Worm (Caenorhabditis elegans) whole organism, early embryonic: ENCODE results near the gene srlf-7.

Experiments
- B0310.2 ChIP-seq: sonication (generic microtip); optimal IDR thresholded peaks from 2 replicates; lab custom pipeline; 2016; ENCODE audit warnings: mild to moderate bottlenecking, missing genetic modification characterization, missing compliant biosample characterization
- F13C5.2 ChIP-seq: sonication (generic microtip); optimal IDR thresholded peaks from 2 replicates; lab custom pipeline; 2017; ENCODE audit warnings: mild to moderate bottlenecking, missing genetic modification characterization, inconsistent platforms, missing compliant biosample characterization
- aly-1 ChIP-seq: sonication (generic microtip); optimal IDR thresholded peaks from 2 replicates; lab custom pipeline; 2016; ENCODE audit warnings: missing genetic modification characterization, missing compliant biosample characterization
- ama-1 ChIP-seq: fragments of 150-350 bp; optimal IDR thresholded peaks from 2 replicates; lab custom pipeline; 2014
- ceh-13 ChIP-seq: fragments of 200-800 bp; sonication (Bioruptor generic); optimal IDR thresholded peaks from 2 replicates; lab custom pipeline; 2018; ENCODE audit warnings: mild to moderate bottlenecking, missing genetic modification characterization, missing compliant biosample characterization
- ceh-36 ChIP-seq: sonication (generic microtip); optimal IDR thresholded peaks from 2 replicates; lab custom pipeline; 2016; ENCODE audit warnings: missing genetic modification characterization, inconsistent platforms, missing compliant biosample characterization
- ets-7 ChIP-seq: sonication (generic microtip); optimal IDR thresholded peaks from 2 replicates; lab custom pipeline; 2016; ENCODE audit warnings: missing genotype, missing genetic modification characterization, missing compliant biosample characterization
- flt-1 ChIP-seq: fragments of 200-800 bp; sonication (Bioruptor generic); IDR thresholded peaks from 2 replicates; pipeline ENCODE4 v1.3.6; 2022; ENCODE audit warnings: missing genetic modification characterization, missing compliant biosample characterization
- hmbx-1 ChIP-seq: sonication (generic microtip); optimal IDR thresholded peaks from 2 replicates; lab custom pipeline; 2016; ENCODE audit warnings: mild to moderate bottlenecking, missing genetic modification characterization, missing compliant biosample characterization
- hmg-4 ChIP-seq: fragments of 200-800 bp; sonication (Bioruptor generic); optimal IDR thresholded peaks from 2 replicates; lab custom pipeline; 2018; ENCODE audit warnings: mild to moderate bottlenecking, missing genetic modification characterization, missing compliant biosample characterization
- hnd-1 ChIP-seq: sonication (generic microtip); optimal IDR thresholded peaks from 2 replicates; lab custom pipeline; 2016; ENCODE audit warnings: missing genetic modification characterization, missing compliant biosample characterization
- pes-1 ChIP-seq: fragments of 200-800 bp; sonication (Bioruptor generic); IDR thresholded peaks from 2 replicates; pipeline ENCODE4 v1.3.6; 2022; ENCODE audit warnings: missing genetic modification reagents, missing genetic modification characterization, missing compliant biosample characterization
- scrt-1 ChIP-seq: fragments of 200-800 bp; sonication (Bioruptor generic); IDR thresholded peaks from 2 replicates; pipeline ENCODE4 v1.3.6; 2022; ENCODE audit warnings: missing genetic modification characterization, missing compliant biosample characterization
- sea-1 ChIP-seq: fragments of 200-800 bp; sonication (Bioruptor generic); conservative IDR thresholded peaks from 2 replicates; pipeline ENCODE4 v1.3.6; 2022; ENCODE audit warnings: missing genetic modification characterization, missing compliant biosample characterization
- tbx-11 ChIP-seq: fragments of 200-800 bp; sonication (Bioruptor generic); IDR thresholded peaks from 2 replicates; pipeline ENCODE4 v1.3.6; 2022; ENCODE audit warnings: missing genetic modification characterization, missing compliant biosample characterization
- tbx-37 ChIP-seq: fragments of 200-800 bp; sonication (Bioruptor generic); conservative IDR thresholded peaks from 2 replicates; pipeline ENCODE4 v1.3.6; 2022; ENCODE audit warnings: missing genetic modification reagents, missing genetic modification characterization, missing compliant biosample characterization
- tra-4 ChIP-seq: sonication (generic microtip); optimal IDR thresholded peaks from 2 replicates; lab custom pipeline; 2017; ENCODE audit warnings: missing genetic modification characterization, missing compliant biosample characterization

The srlf-7 gene

DNA sequence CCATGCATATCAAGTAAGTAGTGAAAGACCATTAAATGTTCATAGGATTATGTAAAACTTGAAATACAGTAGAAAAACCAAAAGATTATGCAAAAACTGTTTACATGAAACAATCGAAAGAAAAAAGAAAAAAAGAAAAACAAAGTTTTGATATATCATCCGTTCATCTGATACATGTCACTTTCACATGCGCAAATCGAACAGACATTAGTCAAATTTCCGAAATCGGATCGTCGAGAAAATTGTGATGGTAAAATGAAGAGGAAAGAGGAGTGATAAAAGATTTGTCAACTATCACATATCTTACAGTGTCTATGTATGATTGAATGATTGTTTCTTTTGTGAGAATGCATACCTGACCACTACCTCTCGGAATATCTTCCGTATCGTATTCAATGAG lies 19.9 kb downstream of the srlf-7 start:
- TF ChIP-seq sea-1 (GFP tag; lab: Robert Waterston, UW) = no peak
- TF ChIP-seq tbx-37 (GFP tag; lab: Robert Waterston, UW) = no peak
- TF ChIP-seq scrt-1 (GFP tag; lab: Robert Waterston, UW) = no peak
- TF ChIP-seq tbx-11 (GFP tag; lab: Robert Waterston, UW) = no peak
- TF ChIP-seq hmg-4 (GFP tag; lab: Kevin White, UChicago) = no peak
- TF ChIP-seq F13C5.2 (tag; lab: Kevin White, UChicago) = no peak
- TF ChIP-seq hnd-1 (tag; lab: Kevin White, UChicago) = no peak
- TF ChIP-seq B0310.2 (tag; lab: Kevin White, UChicago) = no peak
- no peak for TF ChIP-seq flt-1 (GFP tag; lab: Robert Waterston, UW)

- TF ChIP-seq tbx-11 (GFP tag; lab: Robert Waterston, UW) (no peak), tra-4 (no peak), flt-1 (GFP tag; lab: Robert Waterston, UW) (no peak), F13C5.2 (tag; lab: Kevin White, UChicago) (no peak), ama-1 (lab: Kevin White, UChicago) (no peak), ceh-36 (tag; lab: Kevin White, UChicago) (no peak), B0310.2 (tag; lab: Kevin White, UChicago) (no peak), ets-7 (tag; lab: Kevin White, UChicago) (no peak), aly-1 (no peak), sea-1 (GFP tag; lab: Robert Waterston, UW) (no peak), pes-1 (GFP tag; lab: Robert Waterston, UW) (no peak), hmg-4 (GFP tag; lab: Kevin White, UChicago) (no peak), scrt-1 (GFP tag; lab: Robert Waterston, UW) (no peak), ceh-13 (GFP tag; lab: Kevin White, UChicago) (no peak), hnd-1 (tag; lab: Kevin White, UChicago) (no peak), tbx-37 (GFP tag; lab: Robert Waterston, UW) (no peak), hmbx-1 (tag; lab: Kevin White, UChicago) (no peak)
Observed at ce11 chrIV:7211313-7211712, 22.2 kb downstream of the srlf-7 start.

DNA sequence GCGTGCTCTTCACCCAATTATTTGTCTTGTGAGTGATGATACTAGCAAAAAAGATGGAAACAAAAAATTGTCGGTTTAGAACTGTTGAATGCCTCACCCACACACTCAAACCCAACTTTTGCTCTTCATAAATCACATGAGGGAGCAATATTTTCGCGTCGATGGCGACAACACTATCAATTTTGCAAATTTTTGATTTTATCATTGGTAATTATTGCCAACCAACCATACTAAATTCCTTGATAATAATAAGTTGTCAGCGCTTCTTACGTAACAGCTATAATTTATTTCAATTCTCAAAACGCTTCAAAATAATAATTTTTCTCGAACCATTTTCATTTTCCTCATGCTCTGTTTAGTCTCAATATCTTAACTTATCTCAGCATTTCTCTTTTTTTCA lies 23.7 kb downstream of the srlf-7 start:
- TF ChIP-seq tra-4 (no peak), tbx-37 (GFP tag; lab: Robert Waterston, UW) (no peak), flt-1 (GFP tag; lab: Robert Waterston, UW) (no peak), hmbx-1 (tag; lab: Kevin White, UChicago) (no peak), aly-1 (no peak), ets-7 (tag; lab: Kevin White, UChicago) (no peak), F13C5.2 (tag; lab: Kevin White, UChicago) (no peak), pes-1 (GFP tag; lab: Robert Waterston, UW) (no peak), sea-1 (GFP tag; lab: Robert Waterston, UW) (no peak), ama-1 (lab: Kevin White, UChicago) (no peak), ceh-36 (tag; lab: Kevin White, UChicago) (no peak), hnd-1 (tag; lab: Kevin White, UChicago) (no peak), ceh-13 (GFP tag; lab: Kevin White, UChicago) (no peak), B0310.2 (tag; lab: Kevin White, UChicago) (no peak), tbx-11 (GFP tag; lab: Robert Waterston, UW) (no peak), hmg-4 (GFP tag; lab: Kevin White, UChicago) (no peak), scrt-1 (GFP tag; lab: Robert Waterston, UW) (no peak)

DNA sequence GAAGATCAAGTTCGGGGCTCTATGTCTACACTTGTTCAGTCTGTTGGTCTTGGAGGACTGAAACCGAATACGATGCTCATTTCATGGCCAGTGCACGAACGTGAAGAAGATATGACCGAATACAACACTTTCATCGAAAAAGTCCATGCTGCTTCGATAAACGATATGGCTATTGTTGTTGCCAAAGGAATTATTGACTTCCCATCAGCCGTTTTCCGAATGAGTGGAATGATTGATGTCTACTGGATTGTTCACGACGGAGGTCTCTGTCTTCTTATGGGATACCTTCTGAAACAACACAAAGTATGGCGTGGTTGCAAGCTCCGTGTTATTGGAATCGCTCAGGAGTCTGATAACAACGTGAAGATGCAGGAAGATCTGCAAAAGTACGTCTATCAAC lies 27.1 kb downstream of the srlf-7 start:
- TF ChIP-seq tra-4 (no peak), scrt-1 (GFP tag; lab: Robert Waterston, UW) (no peak), hnd-1 (tag; lab: Kevin White, UChicago) (no peak), tbx-11 (GFP tag; lab: Robert Waterston, UW) (no peak), F13C5.2 (tag; lab: Kevin White, UChicago) (no peak), ceh-13 (GFP tag; lab: Kevin White, UChicago) (no peak), sea-1 (GFP tag; lab: Robert Waterston, UW) (no peak), B0310.2 (tag; lab: Kevin White, UChicago) (no peak), ets-7 (tag; lab: Kevin White, UChicago) (no peak)

ce11 chrIV:7219398-7220087 lies 30.5 kb downstream of the srlf-7 start, which contains the start of the genes glb-23 and R13A1.1:
glb-23 (minus strand) TSS chrIV:7219498.
R13A1.1 (plus strand) TSS chrIV:7220037.
- TF ChIP-seq tbx-37 (GFP tag; lab: Robert Waterston, UW) = no peak
- TF ChIP-seq F13C5.2 (tag; lab: Kevin White, UChicago) = no peak
- TF ChIP-seq hnd-1 (tag; lab: Kevin White, UChicago) = no peak
- no peak for TF ChIP-seq ceh-13 (GFP tag; lab: Kevin White, UChicago)
- TF ChIP-seq ets-7 (tag; lab: Kevin White, UChicago) = no peak
- no peak for TF ChIP-seq pes-1 (GFP tag; lab: Robert Waterston, UW)
- TF ChIP-seq ceh-36 (tag; lab: Kevin White, UChicago) = no peak
- TF ChIP-seq flt-1 (GFP tag; lab: Robert Waterston, UW) = no peak
- no peak for TF ChIP-seq tbx-11 (GFP tag; lab: Robert Waterston, UW)

DNA sequence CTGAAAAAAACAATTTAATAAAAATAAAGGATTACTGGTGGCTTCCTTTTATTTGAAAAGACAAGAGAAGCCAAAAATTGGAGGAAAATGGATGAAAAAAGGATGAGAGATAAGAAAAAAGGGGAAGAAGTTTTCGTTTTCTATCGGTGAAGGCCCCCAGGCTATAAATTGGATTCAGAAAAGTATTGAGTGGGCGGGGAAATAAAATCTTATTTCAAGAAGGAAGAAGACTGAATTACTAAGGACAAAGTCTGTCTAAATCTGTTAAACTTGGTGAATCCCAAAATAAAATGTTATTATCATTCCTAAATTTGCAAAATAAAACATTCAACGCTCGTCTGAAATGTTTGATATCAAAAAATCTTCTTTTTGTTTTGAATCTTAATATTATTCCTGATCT lies 33.0 kb downstream of the srlf-7 start:
- TF ChIP-seq ceh-13 (GFP tag; lab: Kevin White, UChicago) (no peak), tbx-37 (GFP tag; lab: Robert Waterston, UW) (no peak), B0310.2 (tag; lab: Kevin White, UChicago) (no peak), sea-1 (GFP tag; lab: Robert Waterston, UW) (no peak), tra-4 (no peak), aly-1 (no peak), scrt-1 (GFP tag; lab: Robert Waterston, UW) (no peak), hmbx-1 (tag; lab: Kevin White, UChicago) (no peak), hmg-4 (GFP tag; lab: Kevin White, UChicago) (no peak), F13C5.2 (tag; lab: Kevin White, UChicago) (no peak), hnd-1 (tag; lab: Kevin White, UChicago) (no peak), ama-1 (lab: Kevin White, UChicago) (no peak), flt-1 (GFP tag; lab: Robert Waterston, UW) (no peak), ceh-36 (tag; lab: Kevin White, UChicago) (no peak), ets-7 (tag; lab: Kevin White, UChicago) (no peak), pes-1 (GFP tag; lab: Robert Waterston, UW) (no peak), tbx-11 (GFP tag; lab: Robert Waterston, UW) (no peak)
